In genomic region chr3R:23940840-23941364, dm6 we compare ENCODE assay signal across 3 fruit fly cellular contexts.
TF ChIP-seq lines count a peak whose summit lies in the region.

No protein-coding gene starts in this region.

- TF ChIP-seq CTCF in whole organism, embryonic (GFP tag; optimal IDR thresholded peaks at IDR 0.05; lab: Kevin White, UChicago): no peak

TF ChIP-seq in whole organism, adult, 20 proteins besides CTCF, POLR2A, EP300 and RAD21:
- no peak for TF ChIP-seq CG33017 (tag; optimal IDR thresholded peaks at IDR 0.05; lab: Kevin White, UChicago)
- peak; percentile 84 for TF ChIP-seq tj (GFP tag; optimal IDR thresholded peaks at IDR 0.05; lab: Kevin White, UChicago)
- TF ChIP-seq kay (GFP tag; lab: Kevin White, UChicago; ENCODE audit: borderline replicate concordance): no peak

TF ChIP-seq in whole organism, embryonic, 481 proteins besides CTCF, POLR2A, EP300 and RAD21:
- no peak for TF ChIP-seq CG14441 (GFP tag; IDR thresholded peaks at IDR 0.05; lab: Robert Waterston, UW)
- TF ChIP-seq Adf1 (GFP tag; IDR thresholded peaks at IDR 0.05; lab: Robert Waterston, UW): no peak
- no peak for TF ChIP-seq CG8765 (GFP tag; IDR thresholded peaks at IDR 0.05; lab: Robert Waterston, UW)
- TF ChIP-seq Dp (GFP tag; optimal IDR thresholded peaks at IDR 0.05; lab: Kevin White, UChicago): no peak
- TF ChIP-seq tap (tag; optimal IDR thresholded peaks at IDR 0.05; lab: Kevin White, UChicago): no peak
- no peak for TF ChIP-seq so (GFP tag; IDR thresholded peaks at IDR 0.05; lab: Robert Waterston, UW)
- no peak for TF ChIP-seq CG30020 (tag; optimal IDR thresholded peaks at IDR 0.05; lab: Kevin White, UChicago)
- TF ChIP-seq sqz (GFP tag; optimal IDR thresholded peaks at IDR 0.05; lab: Kevin White, UChicago): peak; percentile 46
- no peak for TF ChIP-seq CG1529 (GFP tag; optimal IDR thresholded peaks at IDR 0.05; lab: Kevin White, UChicago)
- TF ChIP-seq vfl (GFP tag; optimal IDR thresholded peaks at IDR 0.05; lab: Kevin White, UChicago): no peak
- no peak for TF ChIP-seq CG5180 (GFP tag; optimal IDR thresholded peaks at IDR 0.05; lab: Kevin White, UChicago)
- no peak for TF ChIP-seq CG1233 (GFP tag; optimal IDR thresholded peaks at IDR 0.05; lab: Kevin White, UChicago)
- TF ChIP-seq lilli (GFP tag; optimal IDR thresholded peaks at IDR 0.05; lab: Kevin White, UChicago): no peak
- no peak for TF ChIP-seq NfI (GFP tag; optimal IDR thresholded peaks at IDR 0.05; lab: Kevin White, UChicago)
- 0 out of 2 replicates have a peak, but pooled peaks have one; percentile 4 for TF ChIP-seq CG7372 (GFP tag; IDR thresholded peaks at IDR 0.05; lab: Robert Waterston, UW)
- TF ChIP-seq mirr (GFP tag; optimal IDR thresholded peaks at IDR 0.05; lab: Kevin White, UChicago): no peak
- no peak for TF ChIP-seq CG11398 (GFP tag; optimal IDR thresholded peaks at IDR 0.05; lab: Kevin White, UChicago)
- no peak for TF ChIP-seq sisA (GFP tag; IDR thresholded peaks at IDR 0.05; lab: Robert Waterston, UW)
- peak; percentile 7; the same call in 1 of the 2 replicates for TF ChIP-seq vvl (GFP tag; IDR thresholded peaks at IDR 0.05; lab: Robert Waterston, UW)
- TF ChIP-seq CG13775 (GFP tag; optimal IDR thresholded peaks at IDR 0.05; lab: Kevin White, UChicago): no peak
- TF ChIP-seq CG2202 (tag; optimal IDR thresholded peaks at IDR 0.05; lab: Kevin White, UChicago): no peak
- no peak for TF ChIP-seq Nf-YC (tag; optimal IDR thresholded peaks at IDR 0.05; lab: Kevin White, UChicago)
- no peak for TF ChIP-seq CG8281 (tag; optimal IDR thresholded peaks at IDR 0.05; lab: Kevin White, UChicago)
- peak; percentile 58 for TF ChIP-seq CG7987 (GFP tag; optimal IDR thresholded peaks at IDR 0.05; lab: Kevin White, UChicago)
- peak; percentile 95 for TF ChIP-seq cwo (GFP tag; optimal IDR thresholded peaks at IDR 0.05; lab: Kevin White, UChicago)
- no peak for TF ChIP-seq CG3281 (GFP tag; optimal IDR thresholded peaks at IDR 0.05; lab: Kevin White, UChicago)
- no peak for TF ChIP-seq CG32772 (GFP tag; IDR thresholded peaks at IDR 0.05; lab: Robert Waterston, UW)
- TF ChIP-seq grn (GFP tag; optimal IDR thresholded peaks at IDR 0.05; lab: Kevin White, UChicago): no peak
- TF ChIP-seq Doc3 (GFP tag; IDR thresholded peaks at IDR 0.05; lab: Robert Waterston, UW; ENCODE audit: partially characterized antibody): no peak
- TF ChIP-seq shn (GFP tag; optimal IDR thresholded peaks at IDR 0.05; lab: Kevin White, UChicago): no peak
- TF ChIP-seq run (tag; optimal IDR thresholded peaks at IDR 0.05; lab: Kevin White, UChicago): no peak
- no peak for TF ChIP-seq Dip2 (GFP tag; IDR thresholded peaks at IDR 0.05; lab: Robert Waterston, UW)
- no peak for TF ChIP-seq Hr51 (GFP tag; optimal IDR thresholded peaks at IDR 0.05; lab: Kevin White, UChicago)
- no peak for TF ChIP-seq Gsc (GFP tag; IDR thresholded peaks at IDR 0.05; lab: Robert Waterston, UW)
- TF ChIP-seq CG18476 (GFP tag; optimal IDR thresholded peaks at IDR 0.05; lab: Kevin White, UChicago): no peak
- no peak for TF ChIP-seq Vsx1 (GFP tag; optimal IDR thresholded peaks at IDR 0.05; lab: Kevin White, UChicago)
- TF ChIP-seq MTF-1 (GFP tag; optimal IDR thresholded peaks at IDR 0.05; lab: Kevin White, UChicago; ENCODE audit: borderline replicate concordance): no peak
- peak; percentile 51 for TF ChIP-seq Med (GFP tag; lab: Kevin White, UChicago)
- TF ChIP-seq unpg (GFP tag; optimal IDR thresholded peaks at IDR 0.05; lab: Kevin White, UChicago): no peak
- TF ChIP-seq sens (GFP tag; lab: Kevin White, UChicago): peak; percentile 54
- TF ChIP-seq Abd-B (GFP tag; optimal IDR thresholded peaks at IDR 0.05; lab: Kevin White, UChicago): no peak
- no peak for TF ChIP-seq CG18619 (GFP tag; optimal IDR thresholded peaks at IDR 0.05; lab: Kevin White, UChicago)
- TF ChIP-seq Awh (GFP tag; IDR thresholded peaks at IDR 0.05; lab: Robert Waterston, UW): no peak
- TF ChIP-seq Ets65A (GFP tag; lab: Kevin White, UChicago): peak; percentile 45
- TF ChIP-seq CG2889 (GFP tag; IDR thresholded peaks at IDR 0.05; lab: Robert Waterston, UW): no peak
- TF ChIP-seq CG6765 (GFP tag; optimal IDR thresholded peaks at IDR 0.05; lab: Kevin White, UChicago): no peak

TF ChIP-seq in whole organism, wandering third instar larva, 38 proteins besides CTCF, POLR2A, EP300 and RAD21:
- no peak for TF ChIP-seq lola (GFP tag; optimal IDR thresholded peaks at IDR 0.05; lab: Kevin White, UChicago)
- no peak for TF ChIP-seq jim (GFP tag; optimal IDR thresholded peaks at IDR 0.05; lab: Kevin White, UChicago)
- TF ChIP-seq dmrt93B (GFP tag; optimal IDR thresholded peaks at IDR 0.05; lab: Kevin White, UChicago): peak; percentile 7
